Fruit fly (Drosophila melanogaster): ENCODE results near the gene CG4830.

CG4830 gene

dm6 chr3R:12236804-12237203 lies 26.6 kb upstream of the CG4830 start, which contains the start of gene Cyp313a2 (continued):
- no peak for TF ChIP-seq ind (GFP tag; optimal IDR thresholded peaks at IDR 0.05)
- no peak for TF ChIP-seq otp (GFP tag; IDR thresholded peaks at IDR 0.05)
- TF ChIP-seq CG9215 (GFP tag; IDR thresholded peaks at IDR 0.05): no peak

- TF ChIP-seq CG6175 (GFP tag; IDR thresholded peaks at IDR 0.05): no peak
- TF ChIP-seq CG30020 (tag; optimal IDR thresholded peaks at IDR 0.05): no peak
- TF ChIP-seq Jarid2 (GFP tag; optimal IDR thresholded peaks at IDR 0.05): no peak
- no peak for TF ChIP-seq fd3F (GFP tag; optimal IDR thresholded peaks at IDR 0.05)
- no peak for TF ChIP-seq z (GFP tag; IDR thresholded peaks at IDR 0.05)
Measured at dm6 chr3R:12234584-12234983, 24.4 kb upstream of the CG4830 start, which contains the start of gene Cyp313a5. Gene Cyp313a5, minus strand, starts transcription at chr3R:12234684.

- TF ChIP-seq Usf (GFP tag; optimal IDR thresholded peaks at IDR 0.05) (no peak), CG17186 (GFP tag; optimal IDR thresholded peaks at IDR 0.05) (no peak), Fer1 (GFP tag; optimal IDR thresholded peaks at IDR 0.05) (no peak), inv (GFP tag; IDR thresholded peaks at IDR 0.05; ENCODE audit: partially characterized antibody) (no peak), CG4707 (GFP tag; optimal IDR thresholded peaks at IDR 0.05) (no peak), vfl (GFP tag; optimal IDR thresholded peaks at IDR 0.05) (no peak)
Measured at dm6 chr3R:12232629-12233028, 22.5 kb upstream of the CG4830 start, which contains the start of gene Pglym87. Gene Pglym87, minus strand, starts transcription at chr3R:12232729.

- TF ChIP-seq pb (GFP tag; optimal IDR thresholded peaks at IDR 0.05): no peak
- no peak for TF ChIP-seq chif (GFP tag; optimal IDR thresholded peaks at IDR 0.05)
- TF ChIP-seq Ada2b (GFP tag; IDR thresholded peaks at IDR 0.05): no peak
- no peak for TF ChIP-seq wek (GFP tag; optimal IDR thresholded peaks at IDR 0.05)
- TF ChIP-seq CG4707 (GFP tag; optimal IDR thresholded peaks at IDR 0.05): no peak
- TF ChIP-seq Elba2 (GFP tag; optimal IDR thresholded peaks at IDR 0.05): no peak
- no peak for TF ChIP-seq lilli (GFP tag; optimal IDR thresholded peaks at IDR 0.05)
- TF ChIP-seq CG31224 (GFP tag; IDR thresholded peaks at IDR 0.05): no peak
- no peak for TF ChIP-seq BtbVII (GFP tag; optimal IDR thresholded peaks at IDR 0.05)
- no peak for TF ChIP-seq CG14014 (GFP tag; IDR thresholded peaks at IDR 0.05)
- no peak for TF ChIP-seq CG10147 (GFP tag; optimal IDR thresholded peaks at IDR 0.05)
- no peak for TF ChIP-seq CG34376 (GFP tag; optimal IDR thresholded peaks at IDR 0.05)
- no peak for TF ChIP-seq CG18619 (GFP tag; optimal IDR thresholded peaks at IDR 0.05)
- TF ChIP-seq gcm (GFP tag; optimal IDR thresholded peaks at IDR 0.05): no peak
Measured at dm6 chr3R:12229113-12229512, 19.0 kb upstream of the CG4830 start, which contains the start of gene CG3916. Gene CG3916, plus strand, starts transcription at chr3R:12229413.

- TF ChIP-seq Adf1 (GFP tag; IDR thresholded peaks at IDR 0.05) (no peak), CG10979 (tag; optimal IDR thresholded peaks at IDR 0.05) (no peak), CG4820 (GFP tag; optimal IDR thresholded peaks at IDR 0.05) (no peak), rib (GFP tag; IDR thresholded peaks at IDR 0.05) (no peak), Dek (tag; optimal IDR thresholded peaks at IDR 0.05) (no peak), CG17802 (tag; optimal IDR thresholded peaks at IDR 0.05) (no peak), HHEX (GFP tag; optimal IDR thresholded peaks at IDR 0.05) (no peak), Hsf (GFP tag; optimal IDR thresholded peaks at IDR 0.05) (no peak), CG10654 (GFP tag; optimal IDR thresholded peaks at IDR 0.05) (no peak), Xbp1 (GFP tag; optimal IDR thresholded peaks at IDR 0.05) (no peak), HLHmδ (GFP tag; optimal IDR thresholded peaks at IDR 0.05) (no peak), cwo (GFP tag; optimal IDR thresholded peaks at IDR 0.05) (no peak), dpn (GFP tag; optimal IDR thresholded peaks at IDR 0.05) (no peak), CG3065 (GFP tag; optimal IDR thresholded peaks at IDR 0.05) (no peak), abd-A (tag; optimal IDR thresholded peaks at IDR 0.05) (no peak), CG12299 (tag; optimal IDR thresholded peaks at IDR 0.05) (no peak), lmd (GFP tag; IDR thresholded peaks at IDR 0.05) (no peak), klu (GFP tag; IDR thresholded peaks at IDR 0.05) (no peak)
Measured at dm6 chr3R:12226239-12226638, 16.1 kb upstream of the CG4830 start, which contains the start of gene CG12256. Gene CG12256, minus strand, starts transcription at chr3R:12226339.

Measured in whole organism, embryonic.